Fruit fly (Drosophila melanogaster): ENCODE data around the gene ND-13B.
A peak's percentile ranks its signal among the peaks of the same experiment; 100 is the strongest.

The ND-13B gene

DNA sequence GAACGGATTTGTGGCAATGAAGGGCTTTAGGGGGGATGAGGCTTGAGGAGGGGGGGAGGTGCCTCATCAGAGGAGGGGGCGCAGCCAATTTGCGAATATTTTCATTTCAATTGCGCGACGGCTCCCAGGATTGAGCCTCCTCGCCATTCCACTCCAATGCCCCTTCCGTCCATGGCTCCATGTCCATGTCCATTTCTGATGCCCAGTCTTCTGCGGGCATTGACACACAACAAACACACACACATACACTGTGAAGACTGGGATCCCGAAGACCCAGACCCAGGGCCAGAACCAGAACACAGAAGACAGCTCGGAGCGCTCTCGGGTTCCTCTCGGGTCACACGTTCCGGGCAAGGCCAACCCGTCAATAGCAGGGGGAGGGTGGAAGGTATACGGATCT is 21.8 kb upstream of the ND-13B start:
- TF ChIP-seq Dif (GFP tag; optimal IDR thresholded peaks at IDR 0.05; ENCODE audit: partially characterized antibody) (no peak), psq (GFP tag; optimal IDR thresholded peaks at IDR 0.05) (peak; percentile 16)

DNA sequence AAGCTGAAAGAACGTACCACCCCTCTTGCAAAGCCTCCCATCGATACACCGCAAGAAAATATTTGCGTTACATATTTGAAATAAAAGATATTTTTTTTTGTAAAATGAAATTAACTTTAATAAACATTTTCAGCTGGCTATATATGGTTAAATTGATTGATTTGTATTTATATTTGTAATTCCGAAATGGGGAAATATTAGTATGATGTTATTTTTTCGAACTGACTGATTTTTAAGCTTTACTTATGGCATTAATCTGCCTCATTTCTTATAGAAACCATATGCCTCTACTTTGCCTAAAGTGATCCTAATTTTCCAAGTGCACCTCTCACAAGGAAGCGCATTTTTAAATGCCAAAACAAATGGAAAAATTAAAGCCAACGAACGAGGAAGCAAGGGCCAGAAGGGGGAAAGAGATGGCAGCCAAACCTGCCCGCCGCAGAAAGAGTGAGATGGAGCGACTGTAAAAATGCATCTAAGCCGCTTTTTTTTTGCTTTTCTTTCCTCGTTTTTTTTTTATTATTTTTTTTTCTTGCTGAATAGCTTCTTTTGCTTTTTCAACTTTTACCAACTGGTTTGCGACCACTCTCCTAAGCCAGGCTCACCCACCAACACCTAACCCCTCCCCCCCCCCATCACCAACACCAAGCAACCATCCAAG is 19.7 kb upstream of the ND-13B start:
- TF ChIP-seq GATAd (GFP tag; optimal IDR thresholded peaks at IDR 0.05) (no peak), h (GFP tag; optimal IDR thresholded peaks at IDR 0.05) (peak; percentile 86), Abd-B (GFP tag; optimal IDR thresholded peaks at IDR 0.05) (no peak), Hr83 (GFP tag; optimal IDR thresholded peaks at IDR 0.05; ENCODE audit: poor library complexity, severe bottlenecking) (no peak), N (GFP tag; optimal IDR thresholded peaks at IDR 0.05) (no peak), Mio (GFP tag; optimal IDR thresholded peaks at IDR 0.05) (no peak), Jra (GFP tag; optimal IDR thresholded peaks at IDR 0.05) (peak; percentile 33), CG32264 (GFP tag; optimal IDR thresholded peaks at IDR 0.05) (peak; percentile 47), lola (GFP tag; optimal IDR thresholded peaks at IDR 0.05) (no peak), Hnf4 (GFP tag; optimal IDR thresholded peaks at IDR 0.05) (peak; percentile 69), woc (GFP tag; optimal IDR thresholded peaks at IDR 0.05) (peak; percentile 78), Sp1 (GFP tag; optimal IDR thresholded peaks at IDR 0.05) (peak; percentile 89), fru (GFP tag; optimal IDR thresholded peaks at IDR 0.05) (peak; percentile 87), Dfd (GFP tag; optimal IDR thresholded peaks at IDR 0.05) (no peak), ey (GFP tag; optimal IDR thresholded peaks at IDR 0.05) (peak; percentile 81), dl (GFP tag; optimal IDR thresholded peaks at IDR 0.05; ENCODE audit: insufficient read depth in 1 of 2, partially characterized antibody in 2 of 2) (no peak), Vsx2 (GFP tag; optimal IDR thresholded peaks at IDR 0.05; ENCODE audit: partially characterized antibody) (no peak), dmrt93B (GFP tag; optimal IDR thresholded peaks at IDR 0.05) (peak; percentile 65), foxo (GFP tag; optimal IDR thresholded peaks at IDR 0.05) (peak in 1 of 2 experiments; percentile 85), tai (GFP tag; optimal IDR thresholded peaks at IDR 0.05) (no peak), HLH106 (tag; optimal IDR thresholded peaks at IDR 0.05) (peak; percentile 84), brk (GFP tag; optimal IDR thresholded peaks at IDR 0.05) (peak; percentile 55), dsf (GFP tag; optimal IDR thresholded peaks at IDR 0.05; ENCODE audit: borderline replicate concordance) (no peak), rgr (GFP tag; optimal IDR thresholded peaks at IDR 0.05) (peak; percentile 86), Dif (GFP tag; optimal IDR thresholded peaks at IDR 0.05; ENCODE audit: partially characterized antibody) (no peak), Rel (GFP tag; optimal IDR thresholded peaks at IDR 0.05) (peak; percentile 32), Rel (tag; optimal IDR thresholded peaks at IDR 0.05) (peak; percentile 11), CG9705 (GFP tag; optimal IDR thresholded peaks at IDR 0.05) (peak; percentile 49), psq (GFP tag; optimal IDR thresholded peaks at IDR 0.05) (peak; percentile 80), pan (optimal IDR thresholded peaks at IDR 0.05) (no peak), CrebA (GFP tag; optimal IDR thresholded peaks at IDR 0.05; ENCODE audit: borderline replicate concordance) (no peak), Hr78 (GFP tag; optimal IDR thresholded peaks at IDR 0.05) (no peak), jim (GFP tag; optimal IDR thresholded peaks at IDR 0.05) (no peak), OdsH (GFP tag; optimal IDR thresholded peaks at IDR 0.05) (peak; percentile 87), br (GFP tag; optimal IDR thresholded peaks at IDR 0.05) (peak; percentile 83), usp (GFP tag; optimal IDR thresholded peaks at IDR 0.05) (no peak), sage (GFP tag; optimal IDR thresholded peaks at IDR 0.05) (peak; percentile 51), sv (GFP tag; optimal IDR thresholded peaks at IDR 0.05) (no peak), Myc (optimal IDR thresholded peaks at IDR 0.05) (no peak)

DNA sequence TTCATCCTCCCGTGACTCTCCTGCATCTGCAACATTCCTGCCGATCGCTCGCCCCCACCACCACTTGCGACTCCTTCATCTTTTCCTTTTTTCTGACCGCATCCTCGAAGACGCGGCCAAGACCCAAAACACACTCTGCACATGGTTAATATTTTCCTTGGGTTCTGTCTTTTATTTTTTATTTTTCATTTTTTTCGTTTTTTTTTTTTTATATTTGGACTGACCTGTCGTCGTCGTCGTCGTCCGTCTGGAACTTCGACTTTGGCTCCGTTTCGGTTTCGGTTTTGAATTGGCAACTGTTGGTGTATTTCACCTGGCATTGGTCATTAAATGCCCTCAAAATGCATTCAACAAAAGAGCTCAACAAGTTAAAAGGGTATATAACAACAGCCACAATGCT is 18.1 kb upstream of the ND-13B start:
- no peak for TF ChIP-seq foxo (GFP tag; optimal IDR thresholded peaks at IDR 0.05)
- TF ChIP-seq fru (GFP tag; optimal IDR thresholded peaks at IDR 0.05): peak; percentile 21
- TF ChIP-seq CrebA (GFP tag; optimal IDR thresholded peaks at IDR 0.05; ENCODE audit: borderline replicate concordance): peak; percentile 48
- TF ChIP-seq jim (GFP tag; optimal IDR thresholded peaks at IDR 0.05): no peak
- no peak for TF ChIP-seq br (GFP tag; optimal IDR thresholded peaks at IDR 0.05)
- no peak for TF ChIP-seq Dif (GFP tag; optimal IDR thresholded peaks at IDR 0.05; ENCODE audit: partially characterized antibody)
- TF ChIP-seq CG32264 (GFP tag; optimal IDR thresholded peaks at IDR 0.05): no peak

All from whole organism, wandering third instar larva.